Worm (Caenorhabditis elegans) whole organism, young adult: ENCODE results near the gene hrg-5.

Source experiments
- Y95B8A.8 ChIP-seq: fragments of 200-800 bp; sonication (Bioruptor generic); IDR thresholded peaks from 2 replicates; pipeline ENCODE4 v1.3.6; 2022; ENCODE audit warnings: missing genetic modification reagents, missing genetic modification characterization, missing compliant biosample characterization
- dpl-1 ChIP-seq: fragments of 150-350 bp; optimal IDR thresholded peaks from 2 replicates; lab custom pipeline; 2014; ENCODE audit warnings: missing biosample characterization, missing genetic modification reagents, missing genetic modification characterization
- fkh-3 ChIP-seq: sonication (generic microtip); optimal IDR thresholded peaks from 2 replicates; lab custom pipeline; 2016; ENCODE audit warnings: mild to moderate bottlenecking, missing genetic modification characterization, missing compliant biosample characterization

ce11 chrIV:11062984-11063613 lies 33.9 kb upstream of the hrg-5 start:
- TF ChIP-seq Y95B8A.8 (GFP tag; lab: Robert Waterston, UW) (no peak), dpl-1 (GFP tag; lab: Kevin White, UChicago) (no peak), fkh-3 (tag; lab: Kevin White, UChicago) (no peak)
